Fruit fly (Drosophila melanogaster): ENCODE results near the gene CG8065.

The CG8065 gene

DNA sequence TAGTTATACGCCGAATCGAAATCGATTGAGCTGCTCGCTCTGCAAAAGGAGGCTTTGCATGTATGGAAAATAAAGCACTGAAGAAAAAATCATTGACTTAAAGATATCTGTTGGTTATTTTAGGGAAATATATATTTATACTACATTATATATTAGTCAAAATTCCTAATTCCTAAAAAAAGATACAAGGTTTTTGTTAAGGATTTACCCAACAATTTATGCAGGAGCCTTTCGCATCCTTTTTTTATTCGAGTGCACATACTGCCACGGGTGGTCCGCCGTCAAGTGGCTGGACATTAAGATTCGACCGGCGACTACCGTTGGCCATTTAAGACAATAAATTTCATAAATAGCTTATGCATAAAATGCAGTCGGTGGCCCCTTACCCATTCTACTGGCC is 45.8 kb downstream of the CG8065 start:
- TF ChIP-seq achi (GFP tag; optimal IDR thresholded peaks at IDR 0.05) = no peak
- peak in 1 of 2 experiments; percentile 30 for TF ChIP-seq ss (GFP tag; optimal IDR thresholded peaks at IDR 0.05)
- peak; percentile 4 for TF ChIP-seq dsx (GFP tag; optimal IDR thresholded peaks at IDR 0.05; ENCODE audit: poor library complexity, severe bottlenecking)
- TF ChIP-seq Eip78C (GFP tag) = peak; percentile 84
- TF ChIP-seq lz (GFP tag; optimal IDR thresholded peaks at IDR 0.05) = no peak
- TF ChIP-seq CG11294 (GFP tag; IDR thresholded peaks at IDR 0.05) = no peak
- no peak for TF ChIP-seq CG31627 (GFP tag; optimal IDR thresholded peaks at IDR 0.05)
- no peak for TF ChIP-seq Smox (GFP tag; optimal IDR thresholded peaks at IDR 0.05)
- TF ChIP-seq esn (GFP tag; optimal IDR thresholded peaks at IDR 0.05) = no peak
- TF ChIP-seq CG6854 (GFP tag; optimal IDR thresholded peaks at IDR 0.05) = no peak
- TF ChIP-seq svp (GFP tag) = peak; percentile 59
- TF ChIP-seq eg (GFP tag; IDR thresholded peaks at IDR 0.05) = no peak

- TF ChIP-seq CG6276 (GFP tag; optimal IDR thresholded peaks at IDR 0.05) (no peak), CG10669 (GFP tag; optimal IDR thresholded peaks at IDR 0.05) (peak; percentile 31), fkh (GFP tag; optimal IDR thresholded peaks at IDR 0.05) (no peak), svp (GFP tag) (peak; percentile 67), ss (GFP tag; optimal IDR thresholded peaks at IDR 0.05) (peak in 1 of 2 experiments; percentile 11), CG8632 (GFP tag; optimal IDR thresholded peaks at IDR 0.05) (peak; percentile 15), topi (GFP tag; optimal IDR thresholded peaks at IDR 0.05) (peak; percentile 27), CG3919 (GFP tag; optimal IDR thresholded peaks at IDR 0.05) (no peak), cyc (GFP tag; optimal IDR thresholded peaks at IDR 0.05) (peak; percentile 10), OdsH (GFP tag; optimal IDR thresholded peaks at IDR 0.05) (peak; percentile 16), Smox (GFP tag; optimal IDR thresholded peaks at IDR 0.05) (peak; percentile 16), achi (GFP tag; optimal IDR thresholded peaks at IDR 0.05) (peak; percentile 8), acj6 (GFP tag; optimal IDR thresholded peaks at IDR 0.05) (no peak), esn (GFP tag; optimal IDR thresholded peaks at IDR 0.05) (peak; percentile 51), CG1621 (tag; optimal IDR thresholded peaks at IDR 0.05) (no peak), dsx (GFP tag; optimal IDR thresholded peaks at IDR 0.05; ENCODE audit: poor library complexity, severe bottlenecking) (peak; percentile 27), Ets96B (tag; optimal IDR thresholded peaks at IDR 0.05) (peak; percentile 39), Eip75B (GFP tag; optimal IDR thresholded peaks at IDR 0.05) (peak; percentile 2), Hr4 (GFP tag; optimal IDR thresholded peaks at IDR 0.05) (no peak), Met (GFP tag; optimal IDR thresholded peaks at IDR 0.05) (peak; percentile 14), spab (GFP tag; optimal IDR thresholded peaks at IDR 0.05) (no peak), CG8119 (GFP tag; IDR thresholded peaks at IDR 0.05) (no peak), Lpt (GFP tag; optimal IDR thresholded peaks at IDR 0.05) (no peak), Eip78C (GFP tag) (peak; percentile 75), CG3032 (tag; optimal IDR thresholded peaks at IDR 0.05) (peak; percentile 43), CG10631 (GFP tag; optimal IDR thresholded peaks at IDR 0.05) (peak; percentile 30)
Measured at dm6 chr3L:10262827-10263226, 47.4 kb downstream of the CG8065 start.

Data from whole organism, prepupa.